Worm (Caenorhabditis elegans) whole organism, L4 larva: ENCODE measurements around the gene mltn-9.

ENCODE experiments used
- F10B5.3 ChIP-seq: sonication (generic microtip); optimal IDR thresholded peaks from 2 replicates; lab custom pipeline; 2016; ENCODE audit warnings: mild to moderate bottlenecking, missing genetic modification characterization, missing compliant biosample characterization
- F37D6.2 ChIP-seq: sonication (generic microtip); optimal IDR thresholded peaks from 2 replicates; lab custom pipeline; 2016; ENCODE audit warnings: mild to moderate bottlenecking, missing genetic modification characterization, missing compliant biosample characterization
- F49E8.2 ChIP-seq: sonication (generic microtip); optimal IDR thresholded peaks from 2 replicates; lab custom pipeline; 2016; ENCODE audit warnings: missing compliant biosample characterization, mild to moderate bottlenecking, missing genetic modification characterization, borderline replicate concordance
- R02D3.7 ChIP-seq: fragments of 150-350 bp; sonication (generic microtip); optimal IDR thresholded peaks from 3 replicates; lab custom pipeline; 2014; ENCODE audit warnings: missing biosample characterization, missing genetic modification characterization
- T20F7.1 ChIP-seq: fragments of 200-800 bp; sonication (Bioruptor generic); optimal IDR thresholded peaks from 2 replicates; lab custom pipeline; 2018; ENCODE audit warnings: mild to moderate bottlenecking, missing genetic modification characterization, missing compliant biosample characterization
- T26A8.4 ChIP-seq: fragments of 200-800 bp; sonication (Bioruptor generic); IDR thresholded peaks from 2 replicates; pipeline ENCODE4 v1.3.6; 2022; ENCODE audit warnings: missing genetic modification characterization, missing compliant biosample characterization
- Y75B8A.6 ChIP-seq: fragments of 200-800 bp; sonication (Bioruptor generic); IDR thresholded peaks from 2 replicates; pipeline ENCODE4 v1.3.6; 2022; ENCODE audit warnings: missing genetic modification reagents, missing genetic modification characterization, missing compliant biosample characterization
- ZK337.2 ChIP-seq: fragments of 200-800 bp; sonication (Bioruptor generic); IDR thresholded peaks from 2 replicates; pipeline ENCODE4 v1.3.6; 2022; ENCODE audit warnings: missing genetic modification reagents, missing genetic modification characterization, missing compliant biosample characterization
- ZK546.5 ChIP-seq, 2 experiments: sonication (generic microtip); optimal IDR thresholded peaks; 2 replicates each; lab custom pipeline; 2017; ENCODE audit warnings: missing biosample characterization in 2 of 2, missing genetic modification characterization in 2 of 2
- aha-1 ChIP-seq: fragments of 150-350 bp; peaks from one replicate; lab custom pipeline; 2014; ENCODE audit warnings: missing biosample characterization, missing genetic modification characterization
- ama-1 ChIP-seq: fragments of 150-350 bp; optimal IDR thresholded peaks from 2 replicates; lab custom pipeline; 2014; ENCODE audit warnings: inconsistent platforms, mixed read lengths
- arid-1 ChIP-seq: fragments of 200-800 bp; sonication (Bioruptor generic); conservative IDR thresholded peaks from 2 replicates; pipeline ENCODE4 v1.3.6; 2022; ENCODE audit warnings: missing genetic modification reagents, missing genetic modification characterization, missing compliant biosample characterization
- ceh-32 ChIP-seq: sonication (generic microtip); optimal IDR thresholded peaks from 2 replicates; lab custom pipeline; 2016; ENCODE audit warnings: mild to moderate bottlenecking, missing genetic modification characterization, missing compliant biosample characterization; ENCODE audit not compliant: poor library complexity
- ceh-44 ChIP-seq: fragments of 200-800 bp; sonication (Bioruptor generic); IDR thresholded peaks from 2 replicates; pipeline ENCODE4 v1.3.6; 2022; ENCODE audit warnings: missing genetic modification reagents, missing genetic modification characterization, missing compliant biosample characterization
- ceh-62 ChIP-seq: sonication (generic microtip); optimal IDR thresholded peaks from 2 replicates; lab custom pipeline; 2017; ENCODE audit warnings: missing biosample characterization, missing genetic modification characterization
- daf-8 ChIP-seq: fragments of 200-800 bp; sonication (Bioruptor generic); IDR thresholded peaks from 2 replicates; pipeline ENCODE4 v1.3.6; 2022; ENCODE audit warnings: missing genetic modification characterization, missing compliant biosample characterization
- dmd-6 ChIP-seq: fragments of 200-800 bp; sonication (Bioruptor generic); IDR thresholded peaks from 2 replicates; pipeline ENCODE4 v1.3.6; 2022; ENCODE audit warnings: missing genetic modification reagents, missing genetic modification characterization, missing compliant biosample characterization
- dmd-9 ChIP-seq: fragments of 200-800 bp; sonication (Bioruptor generic); IDR thresholded peaks from 2 replicates; pipeline ENCODE4 v1.3.6; 2022; ENCODE audit warnings: missing genetic modification reagents, missing genetic modification characterization, missing compliant biosample characterization
- dve-1 ChIP-seq: sonication (generic microtip); optimal IDR thresholded peaks from 2 replicates; lab custom pipeline; 2017; ENCODE audit warnings: antibody characterized with exemption, mild to moderate bottlenecking, missing genetic modification characterization, missing compliant biosample characterization; ENCODE audit not compliant: insufficient read depth
- egl-27 ChIP-seq: sonication (generic microtip); optimal IDR thresholded peaks from 3 replicates; lab custom pipeline; 2017; ENCODE audit warnings: missing biosample characterization, missing genetic modification reagents, missing genetic modification characterization
- egl-43 ChIP-seq: fragments of 200-800 bp; sonication (Bioruptor generic); IDR thresholded peaks from 2 replicates; pipeline ENCODE4 v1.3.6; 2022; ENCODE audit warnings: missing genetic modification reagents, missing genetic modification characterization, missing compliant biosample characterization
- hlh-30 ChIP-seq: sonication (generic microtip); optimal IDR thresholded peaks from 2 replicates; lab custom pipeline; 2017; ENCODE audit warnings: antibody characterized with exemption, mild to moderate bottlenecking, missing genetic modification characterization, missing compliant biosample characterization; ENCODE audit not compliant: insufficient read depth
- hmg-1.1 ChIP-seq: fragments of 200-800 bp; sonication (Bioruptor generic); IDR thresholded peaks from 2 replicates; pipeline ENCODE4 v1.3.6; 2022; ENCODE audit warnings: missing genetic modification reagents, missing genetic modification characterization, missing compliant biosample characterization
- lim-7 ChIP-seq: fragments of 200-800 bp; sonication (Bioruptor generic); IDR thresholded peaks from 2 replicates; pipeline ENCODE4 v1.3.6; 2022; ENCODE audit warnings: missing genetic modification characterization, missing compliant biosample characterization
- lin-1 ChIP-seq: fragments of 200-800 bp; sonication (Bioruptor generic); IDR thresholded peaks from 2 replicates; pipeline ENCODE4 v1.3.6; 2022; ENCODE audit warnings: missing genetic modification reagents, missing genetic modification characterization, missing compliant biosample characterization
- lin-38 ChIP-seq: fragments of 200-800 bp; sonication (Bioruptor generic); IDR thresholded peaks from 2 replicates; pipeline ENCODE4 v1.3.6; 2022; ENCODE audit warnings: missing genetic modification reagents, missing genetic modification characterization, missing compliant biosample characterization
- lin-39 ChIP-seq: fragments of 150-350 bp; optimal IDR thresholded peaks from 2 replicates; lab custom pipeline; 2014; ENCODE audit warnings: missing biosample characterization, missing genetic modification reagents, missing genetic modification characterization
- lir-3 ChIP-seq: sonication (generic microtip); optimal IDR thresholded peaks from 2 replicates; lab custom pipeline; 2016; ENCODE audit warnings: mild to moderate bottlenecking, missing genetic modification characterization, missing compliant biosample characterization
- lsy-2 ChIP-seq, 2 experiments: fragments of 150-350 bp in 1 of 2; sonication (generic microtip) in 1 of 2; optimal IDR thresholded peaks; 2 replicates each; lab custom pipeline; 2014 to 2017; ENCODE audit warnings: missing biosample characterization in 2 of 2, missing genetic modification characterization in 2 of 2
- mdt-29 ChIP-seq: fragments of 200-800 bp; sonication (Bioruptor generic); IDR thresholded peaks from 2 replicates; pipeline ENCODE4 v1.3.6; 2022; ENCODE audit warnings: missing genetic modification reagents, missing genetic modification characterization, missing compliant biosample characterization
- mxl-2 ChIP-seq: fragments of 200-800 bp; sonication (Bioruptor generic); conservative IDR thresholded peaks from 2 replicates; pipeline ENCODE4 v1.3.6; 2022; ENCODE audit warnings: missing genetic modification reagents, missing genetic modification characterization, missing compliant biosample characterization
- nhr-10 ChIP-seq: fragments of 150-350 bp; optimal IDR thresholded peaks from 2 replicates; lab custom pipeline; 2014; ENCODE audit warnings: missing biosample characterization, missing genetic modification characterization
- nhr-102 ChIP-seq: sonication (generic microtip); optimal IDR thresholded peaks from 2 replicates; lab custom pipeline; 2016; ENCODE audit warnings: mild to moderate bottlenecking, missing genetic modification characterization, moderate library complexity, missing compliant biosample characterization
- nhr-28 ChIP-seq: fragments of 150-350 bp; optimal IDR thresholded peaks from 2 replicates; lab custom pipeline; 2014; ENCODE audit warnings: missing biosample characterization, missing genetic modification characterization
- nhr-48 ChIP-seq: sonication (generic microtip); optimal IDR thresholded peaks from 2 replicates; lab custom pipeline; 2016; ENCODE audit warnings: mild to moderate bottlenecking, missing genetic modification characterization, missing compliant biosample characterization
- nhr-6 ChIP-seq: fragments of 150-350 bp; optimal IDR thresholded peaks from 2 replicates; lab custom pipeline; 2014; ENCODE audit warnings: missing biosample characterization, missing genetic modification characterization
- nhr-77 ChIP-seq: fragments of 150-350 bp; optimal IDR thresholded peaks from 2 replicates; lab custom pipeline; 2014; ENCODE audit warnings: missing biosample characterization, missing genetic modification characterization
- pha-4 ChIP-seq, 2 experiments: fragments of 150-350 bp in 1 of 2; fragments of 200-800 bp in 1 of 2; sonication (Bioruptor generic) in 1 of 2; IDR thresholded peaks in 1 of 2; optimal IDR thresholded peaks in 1 of 2; 2 replicates each; pipeline versions ENCODE4 v1.3.6 to Lab custom; 2014 to 2022; ENCODE audit warnings: missing genetic modification characterization in 2 of 2, missing genetic modification reagents in 2 of 2, missing biosample characterization in 1 of 2, missing compliant biosample characterization in 1 of 2
- pqm-1 ChIP-seq: sonication (generic microtip); optimal IDR thresholded peaks from 2 replicates; lab custom pipeline; 2017; ENCODE audit warnings: missing biosample characterization, missing genetic modification characterization
- rbr-2 ChIP-seq: sonication (generic microtip); optimal IDR thresholded peaks from 2 replicates; lab custom pipeline; 2016; ENCODE audit warnings: missing genotype, missing genetic modification characterization, missing compliant biosample characterization
- set-16 ChIP-seq: fragments of 200-800 bp; sonication (Bioruptor generic); IDR thresholded peaks from 2 replicates; pipeline ENCODE4 v1.3.6; 2022; ENCODE audit warnings: missing genetic modification reagents, missing genetic modification characterization, missing compliant biosample characterization
- skn-1 ChIP-seq: fragments of 150-350 bp; optimal IDR thresholded peaks from 2 replicates; lab custom pipeline; 2014; ENCODE audit warnings: missing biosample characterization, missing genetic modification characterization
- snpc-1.2 ChIP-seq: fragments of 200-800 bp; sonication (Bioruptor generic); IDR thresholded peaks from 2 replicates; pipeline ENCODE4 v1.3.6; 2022; ENCODE audit warnings: missing genetic modification reagents, missing genetic modification characterization, missing compliant biosample characterization
- tag-97 ChIP-seq: fragments of 200-800 bp; sonication (Bioruptor generic); IDR thresholded peaks from 2 replicates; pipeline ENCODE4 v1.3.6; 2022; ENCODE audit warnings: missing genetic modification characterization, missing compliant biosample characterization
- unc-39 ChIP-seq: sonication (generic microtip); optimal IDR thresholded peaks from 2 replicates; lab custom pipeline; 2017; ENCODE audit warnings: missing biosample characterization, missing genetic modification characterization
- zfp-2 ChIP-seq: sonication (generic microtip); optimal IDR thresholded peaks from 2 replicates; lab custom pipeline; 2016; ENCODE audit warnings: mild to moderate bottlenecking, missing genetic modification characterization, missing compliant biosample characterization

The mltn-9 gene

DNA sequence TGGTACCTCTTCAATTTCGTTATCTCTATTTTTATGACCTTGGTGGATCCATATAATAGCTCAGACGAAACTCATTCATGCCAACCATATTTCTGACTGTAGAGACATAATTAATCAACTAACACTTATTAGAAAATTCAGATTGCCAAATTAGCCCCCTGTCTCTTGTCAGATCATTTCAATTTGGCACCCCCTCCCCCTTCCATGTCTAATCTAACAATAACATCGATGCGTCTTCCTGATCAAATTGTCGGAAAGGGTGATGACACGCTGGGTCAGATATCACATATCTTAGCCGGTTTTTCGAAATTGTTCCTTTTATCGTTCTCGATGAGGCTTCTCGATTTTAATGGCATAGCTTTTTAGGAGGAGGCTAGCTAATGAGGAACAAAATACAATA is 4.5 kb upstream of the mltn-9 start:
- TF ChIP-seq aha-1 (tag; lab: Kevin White, UChicago): peak; percentile 50
- TF ChIP-seq nhr-6: no peak
- TF ChIP-seq T26A8.4 (GFP tag; lab: Robert Waterston, UW): 0 out of 2 replicates have a peak, but pooled peaks have one; percentile 17
- TF ChIP-seq F37D6.2 (tag; lab: Kevin White, UChicago): no peak

DNA sequence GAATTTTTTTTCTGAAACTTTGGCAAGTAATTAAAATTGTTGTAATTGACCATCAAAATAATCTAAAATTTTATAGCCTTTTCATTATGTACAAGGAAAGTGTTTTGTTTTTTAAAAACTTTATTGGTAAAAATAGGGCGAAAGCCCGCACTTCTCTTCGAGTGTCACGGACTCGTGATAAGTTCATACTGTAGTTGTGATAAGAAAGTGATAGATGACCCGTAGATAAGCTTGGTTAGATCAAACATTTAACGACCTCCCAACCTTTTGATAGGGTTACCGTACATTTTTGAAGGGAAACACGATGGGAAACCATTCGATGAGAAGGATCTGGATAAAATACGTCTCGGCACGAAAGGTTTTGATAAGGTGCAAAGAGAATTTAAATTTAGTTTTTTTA is 567 bp downstream of the mltn-9 start:
- TF ChIP-seq nhr-77 (tag; lab: Kevin White, UChicago) (peak; percentile 17), arid-1 (GFP tag; lab: Robert Waterston, UW) (no peak), ama-1 (lab: Kevin White, UChicago) (no peak), aha-1 (tag; lab: Kevin White, UChicago) (peak; percentile 79), lsy-2 (tag; optimal IDR thresholded peaks at IDR 0.05; lab: Kevin White, UChicago) (peak in 1 of 2 experiments; percentile 69), egl-43 (GFP tag; lab: Robert Waterston, UW) (no peak), Y75B8A.6 (GFP tag; lab: Robert Waterston, UW) (no peak), lim-7 (GFP tag; lab: Robert Waterston, UW) (no peak), mdt-29 (GFP tag; lab: Robert Waterston, UW) (no peak), dve-1 (tag; lab: Kevin White, UChicago) (peak; percentile 76), nhr-28 (tag; lab: Kevin White, UChicago) (peak; percentile 62), hlh-30 (tag; lab: Kevin White, UChicago) (peak; percentile 19), mxl-2 (GFP tag; lab: Robert Waterston, UW) (no peak)
- TF ChIP-seq, all 104 proteins: peak for 6

- TF ChIP-seq ceh-62 (tag; lab: Kevin White, UChicago) (no peak), dmd-9 (GFP tag; lab: Robert Waterston, UW) (no peak), dmd-6 (GFP tag; lab: Robert Waterston, UW) (peak; percentile 55), unc-39 (tag; lab: Kevin White, UChicago) (no peak), tag-97 (GFP tag; lab: Robert Waterston, UW) (no peak), F10B5.3 (no peak), pha-4 (GFP tag; IDR thresholded peaks at IDR 0.05; lab: Robert Waterston, UW) (peak; percentile 82), pha-4 (tag; optimal IDR thresholded peaks at IDR 0.05; lab: Kevin White, UChicago) (no peak), daf-8 (GFP tag; lab: Robert Waterston, UW) (no peak), T26A8.4 (GFP tag; lab: Robert Waterston, UW) (peak; percentile 71), lin-39 (tag; lab: Kevin White, UChicago) (no peak), lir-3 (peak; percentile 42), snpc-1.2 (peak; percentile 84), lsy-2 (tag; optimal IDR thresholded peaks at IDR 0.05; lab: Kevin White, UChicago) (peak in 1 of 2 experiments; percentile 15), pqm-1 (tag; lab: Kevin White, UChicago) (no peak), skn-1 (tag; lab: Kevin White, UChicago) (no peak), lin-1 (GFP tag; lab: Robert Waterston, UW) (peak; percentile 79), F49E8.2 (tag; lab: Kevin White, UChicago) (no peak), R02D3.7 (tag; lab: Kevin White, UChicago) (no peak), lin-38 (peak; percentile 77; the same call in 1 of the 2 replicates), zfp-2 (no peak), ceh-32 (tag; lab: Kevin White, UChicago) (no peak), rbr-2 (tag; lab: Kevin White, UChicago) (peak; percentile 4), nhr-6 (no peak), set-16 (GFP tag; lab: Robert Waterston, UW) (peak; percentile 20; the same call in 1 of the 2 replicates), hmg-1.1 (GFP tag; lab: Robert Waterston, UW) (peak; percentile 58; the same call in 1 of the 2 replicates), nhr-10 (no peak), ZK546.5 (tag; optimal IDR thresholded peaks at IDR 0.05; lab: Kevin White, UChicago) (no peak), egl-27 (no peak), ama-1 (lab: Kevin White, UChicago) (no peak), nhr-48 (tag; lab: Kevin White, UChicago) (peak; percentile 48), lim-7 (GFP tag; lab: Robert Waterston, UW) (peak; percentile 96), ZK337.2 (0 out of 2 replicates have a peak, but pooled peaks have one; percentile 17), arid-1 (GFP tag; lab: Robert Waterston, UW) (peak; percentile 90), nhr-102 (tag; lab: Kevin White, UChicago) (peak; percentile 44), ceh-44 (GFP tag; lab: Robert Waterston, UW) (0 out of 2 replicates have a peak, but pooled peaks have one; percentile 28), T20F7.1 (GFP tag; lab: Kevin White, UChicago) (no peak)
Observed at ce11 chrII:14616927-14617326, 1.1 kb downstream of the mltn-9 start.
